Worm (Caenorhabditis elegans) whole organism, midembryonic: ENCODE results near the gene lgc-9.

Experiments
- flt-1 ChIP-seq: fragments of 200-800 bp; sonication (Bioruptor generic); IDR thresholded peaks from 2 replicates; pipeline ENCODE4 v1.3.6; 2022; ENCODE audit warnings: missing genetic modification characterization, missing compliant biosample characterization
- klf-2 ChIP-seq: fragments of 200-800 bp; sonication (Bioruptor generic); conservative IDR thresholded peaks from 2 replicates; pipeline ENCODE4 v1.3.6; 2022; ENCODE audit warnings: missing genetic modification reagents, missing genetic modification characterization, missing compliant biosample characterization

- no peak for TF ChIP-seq klf-2 (GFP tag; lab: Robert Waterston, UW)
- TF ChIP-seq flt-1 (GFP tag; lab: Robert Waterston, UW) = no peak
These were observed 32.3 kb upstream of the lgc-9 start for ce11 chrIV:3383203-3383602.
